Fruit fly (Drosophila melanogaster) whole organism, pupa: Measurements from ENCODE around the gene Ilp1.

Experiments used
- CG10348 ChIP-seq: fragments of 200-800 bp; sonication (Bioruptor generic); IDR thresholded peaks from 2 replicates; pipeline ENCODE4 v1.3.6; 2022; ENCODE audit warnings: missing biosample characterization, missing genetic modification characterization
- CG12605 ChIP-seq: fragments of 200-800 bp; sonication (Bioruptor generic); IDR thresholded peaks from 2 replicates; pipeline ENCODE4 v1.3.6; 2022; ENCODE audit warnings: missing biosample characterization, missing genetic modification characterization
- CG13204 ChIP-seq: fragments of 200-800 bp; sonication (Bioruptor generic); optimal IDR thresholded peaks from 2 replicates; lab custom pipeline; 2018; ENCODE audit warnings: missing biosample characterization, mild to moderate bottlenecking, missing genetic modification characterization, moderate library complexity
- CG14655 ChIP-seq: fragments of 200-800 bp; sonication (Bioruptor generic); optimal IDR thresholded peaks from 3 replicates; lab custom pipeline; 2017; ENCODE audit warnings: mild to moderate bottlenecking, missing biosample characterization, missing genetic modification reagents, missing genetic modification characterization
- CG15710 ChIP-seq: fragments of 200-800 bp; sonication (Bioruptor generic); optimal IDR thresholded peaks from 2 replicates; lab custom pipeline; 2018; ENCODE audit warnings: missing biosample characterization, mild to moderate bottlenecking, missing genetic modification characterization, moderate library complexity
- CG17806 ChIP-seq: fragments of 200-800 bp; sonication (Bioruptor generic); optimal IDR thresholded peaks from 2 replicates; lab custom pipeline; 2018; ENCODE audit warnings: missing biosample characterization, mild to moderate bottlenecking, missing genetic modification characterization, moderate library complexity
- CG32121 ChIP-seq: fragments of 200-800 bp; sonication (Bioruptor generic); IDR thresholded peaks from 2 replicates; pipeline ENCODE4 v1.3.6; 2022; ENCODE audit warnings: missing biosample characterization, missing genetic modification characterization
- CG34367 ChIP-seq: fragments of 200-800 bp; sonication (Bioruptor generic); optimal IDR thresholded peaks from 2 replicates; lab custom pipeline; 2018; ENCODE audit warnings: missing biosample characterization, mild to moderate bottlenecking, missing genetic modification characterization
- CG4496 ChIP-seq: fragments of 200-800 bp; sonication (Bioruptor generic); IDR thresholded peaks from 3 replicates; pipeline ENCODE4 v1.3.6; 2022; ENCODE audit warnings: missing biosample characterization, missing genetic modification characterization
- CG8159 ChIP-seq: fragments of 200-800 bp; sonication (Bioruptor generic); optimal IDR thresholded peaks from 3 replicates; lab custom pipeline; 2018; ENCODE audit warnings: missing biosample characterization, mild to moderate bottlenecking, missing genetic modification characterization, moderate library complexity
- CG8301 ChIP-seq: fragments of 200-800 bp; sonication (Bioruptor generic); optimal IDR thresholded peaks from 2 replicates; lab custom pipeline; 2018; ENCODE audit warnings: missing biosample characterization, mild to moderate bottlenecking, missing genetic modification characterization
- CG9948 ChIP-seq: fragments of 200-800 bp; sonication (Bioruptor generic); optimal IDR thresholded peaks from 2 replicates; lab custom pipeline; 2018; ENCODE audit warnings: missing biosample characterization, mild to moderate bottlenecking, missing genetic modification characterization, moderate library complexity
- D1 ChIP-seq: fragments of 200-800 bp; sonication (Bioruptor generic); optimal IDR thresholded peaks from 2 replicates; lab custom pipeline; 2018; ENCODE audit warnings: missing biosample characterization, mild to moderate bottlenecking, missing genetic modification characterization, moderate library complexity
- EcR ChIP-seq: fragments of 200-800 bp; sonication (Bioruptor generic); optimal IDR thresholded peaks from 3 replicates; lab custom pipeline; 2019; ENCODE audit warnings: missing biosample characterization, missing genetic modification characterization, mild to moderate bottlenecking, moderate library complexity, missing genetic modification reagents
- Ets98B ChIP-seq: fragments of 200-800 bp; sonication (Bioruptor generic); IDR thresholded peaks from 2 replicates; pipeline ENCODE4 v1.3.6; 2022; ENCODE audit warnings: missing biosample characterization, missing genetic modification characterization
- Pif1A ChIP-seq: fragments of 200-800 bp; sonication (Bioruptor generic); optimal IDR thresholded peaks from 3 replicates; lab custom pipeline; 2016; ENCODE audit warnings: missing biosample characterization, missing genetic modification characterization
- Pif1B ChIP-seq: fragments of 200-800 bp; sonication (Bioruptor generic); optimal IDR thresholded peaks from 3 replicates; lab custom pipeline; 2016; ENCODE audit warnings: missing biosample characterization, missing genetic modification characterization
- Snoo ChIP-seq: fragments of 200-800 bp; sonication (Bioruptor generic); optimal IDR thresholded peaks from 3 replicates; lab custom pipeline; 2017; ENCODE audit warnings: missing biosample characterization, mild to moderate bottlenecking, missing genetic modification characterization, inconsistent platforms
- fd96Ca ChIP-seq: fragments of 200-800 bp; sonication (Bioruptor generic); IDR thresholded peaks from 3 replicates; pipeline ENCODE4 v1.3.6; 2022; ENCODE audit warnings: missing biosample characterization, missing genetic modification characterization
- gl ChIP-seq: fragments of 200-800 bp; sonication (Bioruptor generic); optimal IDR thresholded peaks from 2 replicates; lab custom pipeline; 2018; ENCODE audit warnings: missing biosample characterization, mild to moderate bottlenecking, missing genetic modification characterization
- rn ChIP-seq: fragments of 200-800 bp; sonication (Bioruptor generic); IDR thresholded peaks from 2 replicates; pipeline ENCODE4 v1.3.6; 2022; ENCODE audit warnings: missing biosample characterization, missing genetic modification characterization

Gene Ilp1

DNA sequence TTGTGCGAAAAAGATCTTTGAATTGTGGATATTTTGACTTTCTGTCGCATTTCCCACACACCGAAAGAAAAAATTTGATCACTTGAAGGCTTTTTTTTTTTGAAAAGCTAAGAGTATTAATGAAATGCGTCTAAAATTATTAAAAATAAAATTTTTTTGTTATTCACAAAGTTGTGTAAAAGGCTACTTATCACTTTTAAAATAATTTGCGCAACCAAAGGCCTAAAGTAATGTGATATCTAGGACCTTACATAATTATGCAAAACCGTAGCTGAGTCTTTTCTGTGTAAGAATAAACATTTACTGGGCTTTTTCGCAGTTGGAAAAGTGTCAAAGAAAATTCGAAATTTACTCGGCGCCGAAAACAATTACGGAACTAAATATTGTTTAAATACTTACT, 33.9 kb upstream of the Ilp1 start:
- TF ChIP-seq CG9948 (tag; lab: Kevin White, UChicago) (peak; percentile 11), D1 (no peak), Snoo (tag; lab: Kevin White, UChicago) (no peak), CG8301 (tag; lab: Kevin White, UChicago) (no peak), CG4496 (no peak), fd96Ca (GFP tag; lab: Robert Waterston, UW) (no peak), CG17806 (peak; percentile 24), EcR (no peak), CG14655 (GFP tag; lab: Kevin White, UChicago) (peak; percentile 53), CG8159 (tag; lab: Kevin White, UChicago) (peak; percentile 7), CG12605 (GFP tag; lab: Robert Waterston, UW) (peak; percentile 7; the same call in 1 of the 2 replicates)
- TF ChIP-seq, all 21 proteins: peak for 5

DNA sequence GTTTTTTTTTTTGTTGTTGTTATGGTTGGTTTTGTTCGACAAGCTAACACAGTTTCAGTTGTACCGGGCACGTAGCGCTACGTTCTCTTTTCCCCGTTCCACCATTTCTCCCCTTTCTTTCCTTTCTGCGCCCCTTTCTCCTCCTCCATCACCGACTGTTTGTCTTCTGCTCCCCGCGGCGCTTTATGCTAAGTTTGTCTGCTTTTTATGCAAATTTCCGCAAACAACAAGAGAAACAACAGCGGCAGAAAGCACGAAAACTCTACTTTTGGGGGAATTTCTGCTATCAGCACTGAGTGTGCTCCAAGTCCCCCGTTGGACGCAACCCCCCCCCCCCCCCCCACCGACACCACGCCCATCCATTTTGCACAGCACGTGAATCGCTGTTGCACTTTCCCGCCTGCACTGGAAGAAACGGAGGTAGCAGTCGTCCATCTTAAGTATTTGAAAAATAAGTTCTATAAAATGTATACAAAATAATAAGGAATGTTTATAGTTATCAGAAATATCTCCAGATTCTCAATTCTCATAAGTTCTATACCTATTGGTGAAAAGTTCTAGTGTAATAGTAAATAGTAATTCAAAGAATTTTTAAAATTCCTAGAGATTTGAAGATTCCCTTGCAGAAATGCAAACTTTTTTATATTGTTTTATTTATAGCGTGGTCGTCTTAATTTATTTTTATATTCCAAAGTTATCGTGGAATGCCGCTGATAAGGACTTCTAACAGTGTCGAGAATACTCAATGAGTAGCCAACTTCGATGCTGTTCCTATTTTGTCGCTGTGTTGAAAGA, 33.1 kb upstream of the Ilp1 start:
- TF ChIP-seq CG4496: peak; percentile 53; the same call in 2 of the 3 replicates
- TF ChIP-seq CG10348 (GFP tag; lab: Robert Waterston, UW): no peak
- TF ChIP-seq CG12605 (GFP tag; lab: Robert Waterston, UW): 0 out of 2 replicates have a peak, but pooled peaks have one; percentile 16
- TF ChIP-seq CG9948 (tag; lab: Kevin White, UChicago): peak; percentile 30
- no peak for TF ChIP-seq CG32121 (GFP tag; lab: Robert Waterston, UW)
- TF ChIP-seq CG15710 (tag; lab: Kevin White, UChicago): peak; percentile 25
- TF ChIP-seq Pif1B (GFP tag; lab: Kevin White, UChicago): peak; percentile 24
- no peak for TF ChIP-seq gl (tag; lab: Kevin White, UChicago)
- TF ChIP-seq CG8159 (tag; lab: Kevin White, UChicago): peak; percentile 48
- TF ChIP-seq CG14655 (GFP tag; lab: Kevin White, UChicago): peak; percentile 80
- peak; percentile 50 for TF ChIP-seq CG17806
- TF ChIP-seq CG8301 (tag; lab: Kevin White, UChicago): peak; percentile 62
- peak; percentile 23 for TF ChIP-seq Pif1A (GFP tag; lab: Kevin White, UChicago)
- TF ChIP-seq CG34367 (tag; lab: Kevin White, UChicago): no peak
- peak; percentile 23; the same call in 1 of the 3 replicates for TF ChIP-seq fd96Ca (GFP tag; lab: Robert Waterston, UW)
- peak; percentile 13 for TF ChIP-seq Snoo (tag; lab: Kevin White, UChicago)

DNA sequence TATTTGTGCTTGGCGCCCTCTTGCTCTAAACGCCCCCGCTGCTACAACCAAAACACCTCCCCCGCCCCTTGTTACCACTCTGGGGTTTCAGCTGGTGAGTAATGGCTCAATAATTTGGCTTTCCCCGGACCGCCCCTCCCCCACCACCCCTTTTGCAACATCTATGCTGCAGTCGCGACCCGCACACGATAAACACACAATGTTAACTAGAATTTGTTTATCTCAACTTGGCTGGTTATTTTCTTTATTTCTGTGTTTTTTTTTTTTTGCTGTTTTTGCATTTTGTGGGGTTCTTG, 32.6 kb upstream of the Ilp1 start:
- TF ChIP-seq gl (tag; lab: Kevin White, UChicago) (no peak), D1 (no peak), CG32121 (GFP tag; lab: Robert Waterston, UW) (no peak), Ets98B (GFP tag; lab: Robert Waterston, UW) (no peak), CG8301 (tag; lab: Kevin White, UChicago) (no peak), Snoo (tag; lab: Kevin White, UChicago) (no peak), CG17806 (no peak), Pif1A (GFP tag; lab: Kevin White, UChicago) (no peak), CG13204 (GFP tag; lab: Kevin White, UChicago) (no peak), CG15710 (tag; lab: Kevin White, UChicago) (no peak), CG10348 (GFP tag; lab: Robert Waterston, UW) (no peak)

DNA sequence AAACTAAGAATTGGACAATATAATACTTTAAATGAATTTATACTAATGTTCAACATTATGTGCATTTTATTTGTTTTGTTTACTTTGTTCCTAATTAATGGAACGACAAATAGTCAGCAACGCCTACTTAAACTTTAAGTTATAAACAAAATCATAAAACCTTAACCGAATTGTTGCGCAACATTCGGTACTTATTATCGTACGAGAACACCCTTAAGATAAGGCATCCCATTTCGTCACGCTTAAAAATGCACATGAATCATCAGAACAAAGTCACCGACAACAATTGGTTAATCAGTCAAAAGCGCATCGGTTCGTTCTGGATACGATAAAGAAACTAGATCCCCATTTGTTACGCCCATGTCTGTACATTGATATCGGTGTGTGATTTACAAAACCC, 31.9 kb upstream of the Ilp1 start:
- no peak for TF ChIP-seq CG13204 (GFP tag; lab: Kevin White, UChicago)
- no peak for TF ChIP-seq D1
- TF ChIP-seq CG32121 (GFP tag; lab: Robert Waterston, UW): no peak
- TF ChIP-seq Pif1B (GFP tag; lab: Kevin White, UChicago): no peak
- TF ChIP-seq Pif1A (GFP tag; lab: Kevin White, UChicago): no peak
- TF ChIP-seq Ets98B (GFP tag; lab: Robert Waterston, UW): no peak
- TF ChIP-seq CG9948 (tag; lab: Kevin White, UChicago): no peak
- TF ChIP-seq CG4496: no peak
- TF ChIP-seq CG12605 (GFP tag; lab: Robert Waterston, UW): no peak

DNA sequence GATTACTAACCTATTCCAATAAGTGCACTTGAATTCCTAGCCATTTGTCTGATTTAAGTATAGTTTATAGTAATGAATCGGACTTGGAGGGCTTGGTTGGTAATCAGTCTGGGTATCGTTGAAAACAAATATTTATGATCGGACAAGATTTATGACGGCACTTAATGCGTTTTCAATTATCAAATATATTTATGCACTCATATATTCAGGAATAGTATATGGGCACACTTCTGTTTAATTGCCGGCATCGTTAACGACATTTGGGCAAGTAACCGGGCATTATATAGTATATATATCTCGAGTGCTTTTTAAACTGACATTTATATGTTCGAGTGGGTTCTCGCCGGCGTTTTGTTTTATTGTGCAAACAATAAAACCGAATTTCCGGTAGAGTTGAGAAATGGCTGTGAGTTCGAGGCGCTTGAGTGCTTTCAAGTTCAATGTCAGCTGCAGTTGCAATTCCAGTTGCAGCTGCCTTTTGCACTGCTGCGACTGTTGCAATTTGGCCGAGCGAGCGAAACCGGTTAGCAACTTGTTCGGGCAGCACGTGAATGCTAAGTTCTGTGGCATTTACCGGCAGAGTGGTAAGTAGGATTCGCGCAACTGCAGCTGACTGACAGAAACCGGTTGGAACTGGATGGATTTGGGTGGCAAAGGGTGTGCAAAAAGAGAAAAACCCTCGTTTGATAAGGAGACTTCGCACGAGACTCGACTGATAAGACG, 30.4 kb upstream of the Ilp1 start:
- TF ChIP-seq CG10348 (GFP tag; lab: Robert Waterston, UW) (no peak), EcR (peak; percentile 88), CG4496 (peak; percentile 46; the same call in 2 of the 3 replicates), Pif1A (GFP tag; lab: Kevin White, UChicago) (no peak), fd96Ca (GFP tag; lab: Robert Waterston, UW) (no peak), gl (tag; lab: Kevin White, UChicago) (no peak), CG14655 (GFP tag; lab: Kevin White, UChicago) (no peak), Snoo (tag; lab: Kevin White, UChicago) (no peak), CG32121 (GFP tag; lab: Robert Waterston, UW) (no peak), D1 (no peak), Ets98B (GFP tag; lab: Robert Waterston, UW) (no peak), CG8159 (tag; lab: Kevin White, UChicago) (no peak), CG17806 (no peak), CG13204 (GFP tag; lab: Kevin White, UChicago) (no peak), rn (GFP tag; lab: Robert Waterston, UW) (no peak), CG9948 (tag; lab: Kevin White, UChicago) (no peak)
- TF ChIP-seq, all 21 proteins: peak for 2
